Worm (Caenorhabditis elegans): Measurements from ENCODE around the gene F35E12.2.

ce11 chrV:13690276-13690675 is 34.4 kb downstream of the F35E12.2 start:
- TF ChIP-seq nhr-19 (GFP tag; conservative IDR thresholded peaks at IDR 0.05) (no peak), sptf-1 (tag; optimal IDR thresholded peaks at IDR 0.05) (no peak), fos-1 (tag; optimal IDR thresholded peaks at IDR 0.05) (no peak), lin-13 (GFP tag; optimal IDR thresholded peaks at IDR 0.05) (no peak), nhr-28 (tag; optimal IDR thresholded peaks at IDR 0.05) (no peak), fkh-8 (tag; optimal IDR thresholded peaks at IDR 0.05) (no peak), jun-1 (tag; optimal IDR thresholded peaks at IDR 0.05) (no peak), ama-1 (optimal IDR thresholded peaks at IDR 0.05) (no peak), zag-1 (tag; optimal IDR thresholded peaks at IDR 0.05) (no peak)
